Worm (Caenorhabditis elegans): Measurements from ENCODE around the gene F01D5.10.

The F01D5.10 gene

ce11 chrII:14018192-14018591 lies 2.9 kb downstream of the F01D5.10 start (continued):
- TF ChIP-seq nhr-111 (GFP tag; optimal IDR thresholded peaks at IDR 0.05): peak; percentile 19
- TF ChIP-seq dmd-9 (GFP tag; IDR thresholded peaks at IDR 0.05): no peak
- TF ChIP-seq nhr-42 (GFP tag; IDR thresholded peaks at IDR 0.05): peak; percentile 89; the same call in 1 of the 2 replicates
- TF ChIP-seq attf-4 (tag; optimal IDR thresholded peaks at IDR 0.05): no peak
- TF ChIP-seq snpc-4 (tag; optimal IDR thresholded peaks at IDR 0.05): peak; percentile 98
- peak; percentile 71 for TF ChIP-seq ctbp-1 (GFP tag; IDR thresholded peaks at IDR 0.05)
- TF ChIP-seq sdz-12 (GFP tag; optimal IDR thresholded peaks at IDR 0.05): peak; percentile 49
- TF ChIP-seq mxl-3 (GFP tag; optimal IDR thresholded peaks at IDR 0.05): peak; percentile 66
- TF ChIP-seq duxl-1 (tag; optimal IDR thresholded peaks at IDR 0.05; ENCODE audit: poor library complexity): peak; percentile 84
- no peak for TF ChIP-seq nhr-10 (tag; optimal IDR thresholded peaks at IDR 0.05)
- TF ChIP-seq lir-3 (tag; optimal IDR thresholded peaks at IDR 0.05): peak; percentile 35
- peak; percentile 45 for TF ChIP-seq gei-8 (GFP tag; optimal IDR thresholded peaks at IDR 0.05)
- TF ChIP-seq pha-4 (GFP tag; IDR thresholded peaks at IDR 0.05): peak; percentile 66
- no peak for TF ChIP-seq pha-4 (tag; optimal IDR thresholded peaks at IDR 0.05)
- TF ChIP-seq spr-3 (GFP tag; optimal IDR thresholded peaks at IDR 0.05): peak; percentile 77
- TF ChIP-seq lim-7 (GFP tag; IDR thresholded peaks at IDR 0.05): 0 out of 2 replicates have a peak, but pooled peaks have one; percentile 28
- TF ChIP-seq ceh-32 (tag; optimal IDR thresholded peaks at IDR 0.05; ENCODE audit: poor library complexity): no peak
- TF ChIP-seq F49E8.2 (tag; optimal IDR thresholded peaks at IDR 0.05; ENCODE audit: borderline replicate concordance): peak; percentile 94
- peak; percentile 56 for TF ChIP-seq zip-2 (tag; optimal IDR thresholded peaks at IDR 0.05)
- no peak for TF ChIP-seq ztf-11 (tag; optimal IDR thresholded peaks at IDR 0.05)
- no peak for TF ChIP-seq Y75B8A.6 (GFP tag; IDR thresholded peaks at IDR 0.05)
- TF ChIP-seq ama-1 (optimal IDR thresholded peaks at IDR 0.05): peak; percentile 99
- no peak for TF ChIP-seq nhr-76 (tag; optimal IDR thresholded peaks at IDR 0.05)
- TF ChIP-seq pqm-1 (tag; optimal IDR thresholded peaks at IDR 0.05): peak; percentile 40
- TF ChIP-seq nhr-102 (tag; optimal IDR thresholded peaks at IDR 0.05): peak; percentile 78
- TF ChIP-seq ceh-62 (tag; optimal IDR thresholded peaks at IDR 0.05): no peak
- no peak for TF ChIP-seq F26F4.8 (GFP tag; conservative IDR thresholded peaks at IDR 0.05)
- TF ChIP-seq dpl-1 (GFP tag; optimal IDR thresholded peaks at IDR 0.05): peak; percentile 63
- peak; percentile 8; the same call in 1 of the 2 replicates for TF ChIP-seq tra-1 (GFP tag; IDR thresholded peaks at IDR 0.05)
- no peak for TF ChIP-seq lin-39 (tag; optimal IDR thresholded peaks at IDR 0.05)
- 0 out of 2 replicates have a peak, but pooled peaks have one; percentile 69 for TF ChIP-seq saeg-2 (GFP tag; IDR thresholded peaks at IDR 0.05)
- peak; percentile 82 for TF ChIP-seq mep-1 (tag; optimal IDR thresholded peaks at IDR 0.05)
- no peak for TF ChIP-seq daf-8 (GFP tag; IDR thresholded peaks at IDR 0.05)
- no peak for TF ChIP-seq skn-1 (tag; optimal IDR thresholded peaks at IDR 0.05)
- TF ChIP-seq unc-39 (tag; optimal IDR thresholded peaks at IDR 0.05): no peak
- no peak for TF ChIP-seq R02D3.7 (tag; optimal IDR thresholded peaks at IDR 0.05)
- peak; percentile 65 to 68 for TF ChIP-seq daf-16 (GFP tag; optimal IDR thresholded peaks at IDR 0.05)
- TF ChIP-seq daf-16 (tag; optimal IDR thresholded peaks at IDR 0.05): peak; percentile 88
- peak; percentile 71 for TF ChIP-seq unc-130 (GFP tag; optimal IDR thresholded peaks at IDR 0.05)
- TF ChIP-seq ces-1 (GFP tag; optimal IDR thresholded peaks at IDR 0.05): no peak
- TF ChIP-seq hmg-1.1 (GFP tag; IDR thresholded peaks at IDR 0.05): peak; percentile 81
- TF ChIP-seq jun-1 (tag; optimal IDR thresholded peaks at IDR 0.05): peak; percentile 70
- peak; percentile 37 for TF ChIP-seq nhr-6 (tag; optimal IDR thresholded peaks at IDR 0.05)
- peak; percentile 73 for TF ChIP-seq mes-2 (tag; optimal IDR thresholded peaks at IDR 0.05; ENCODE audit: poor library complexity, severe bottlenecking)
- TF ChIP-seq spr-1 (tag; optimal IDR thresholded peaks at IDR 0.05): peak; percentile 80
- TF ChIP-seq rbr-2 (tag; optimal IDR thresholded peaks at IDR 0.05): peak; percentile 66
- peak; percentile 53 for TF ChIP-seq set-16 (GFP tag; IDR thresholded peaks at IDR 0.05)
- no peak for TF ChIP-seq dmd-8 (GFP tag; IDR thresholded peaks at IDR 0.05)
- TF ChIP-seq fos-1 (tag; optimal IDR thresholded peaks at IDR 0.05): no peak
- peak; percentile 84 for TF ChIP-seq lin-38 (GFP tag; IDR thresholded peaks at IDR 0.05)
- TF ChIP-seq hlh-11 (tag; optimal IDR thresholded peaks at IDR 0.05): peak; percentile 84
- peak; percentile 96 for TF ChIP-seq dve-1 (tag; optimal IDR thresholded peaks at IDR 0.05; ENCODE audit: insufficient read depth)
- TF ChIP-seq egl-27 (tag; optimal IDR thresholded peaks at IDR 0.05): no peak
